Fruit fly (Drosophila melanogaster) whole organism, embryonic: ENCODE measurements around the gene run.

ENCODE experiments used
- Aef1 ChIP-seq: fragments of 200-800 bp; sonication (Bioruptor generic); IDR thresholded peaks from 3 replicates; pipeline ENCODE4 v1.3.6; 2022; ENCODE audit warnings: missing biosample characterization, missing genetic modification characterization
- Atf-2 ChIP-seq: fragments of 200-800 bp; sonication (Bioruptor generic); optimal IDR thresholded peaks from 2 replicates; lab custom pipeline; 2016; ENCODE audit warnings: missing biosample characterization, missing genetic modification characterization
- CG10274 ChIP-seq: fragments of 200-800 bp; sonication (Bioruptor generic); optimal IDR thresholded peaks from 3 replicates; lab custom pipeline; 2017; ENCODE audit warnings: missing biosample characterization, mild to moderate bottlenecking, missing genetic modification characterization
- CG10462 ChIP-seq: fragments of 200-800 bp; sonication (Bioruptor generic); optimal IDR thresholded peaks from 2 replicates; lab custom pipeline; 2016; ENCODE audit warnings: missing biosample characterization, missing genetic modification characterization
- CG11247 ChIP-seq: fragments of 200-800 bp; sonication (Bioruptor generic); IDR thresholded peaks from 2 replicates; pipeline ENCODE4 v1.3.6; 2022; ENCODE audit warnings: missing biosample characterization, missing genetic modification characterization
- CG11456 ChIP-seq: fragments of 200-800 bp; sonication (Bioruptor generic); IDR thresholded peaks from 3 replicates; pipeline ENCODE4 v1.3.6; 2022; ENCODE audit warnings: missing biosample characterization, missing genetic modification characterization
- CG12071 ChIP-seq: fragments of 200-800 bp; sonication (Bioruptor generic); optimal IDR thresholded peaks from 3 replicates; lab custom pipeline; 2018; ENCODE audit warnings: missing biosample characterization, mild to moderate bottlenecking, missing genetic modification characterization
- CG12299 ChIP-seq: fragments of 200-800 bp; sonication (Bioruptor generic); optimal IDR thresholded peaks from 2 replicates; lab custom pipeline; 2018; ENCODE audit warnings: missing biosample characterization, mild to moderate bottlenecking, missing genetic modification characterization
- CG1529 ChIP-seq: fragments of 200-800 bp; sonication (Bioruptor generic); optimal IDR thresholded peaks from 3 replicates; lab custom pipeline; 2018; ENCODE audit warnings: missing biosample characterization, missing genetic modification characterization
- CG15514 ChIP-seq: fragments of 200-800 bp; sonication (Bioruptor generic); optimal IDR thresholded peaks from 3 replicates; lab custom pipeline; 2017; ENCODE audit warnings: missing biosample characterization, missing genetic modification characterization, mild to moderate bottlenecking, moderate library complexity, missing genetic modification reagents
- CG15601 ChIP-seq: fragments of 200-800 bp; sonication (Bioruptor generic); optimal IDR thresholded peaks from 3 replicates; lab custom pipeline; 2019; ENCODE audit warnings: missing biosample characterization, mild to moderate bottlenecking, missing genetic modification characterization, moderate library complexity
- CG2678 ChIP-seq: fragments of 200-800 bp; sonication (Bioruptor generic); optimal IDR thresholded peaks from 3 replicates; lab custom pipeline; 2019; ENCODE audit warnings: missing biosample characterization, mild to moderate bottlenecking, missing genetic modification characterization, moderate library complexity
- CG2875 ChIP-seq: fragments of 200-800 bp; sonication (Bioruptor generic); optimal IDR thresholded peaks from 2 replicates; lab custom pipeline; 2017; ENCODE audit warnings: missing biosample characterization, mild to moderate bottlenecking, missing genetic modification characterization, missing genetic modification reagents
- CG2889 ChIP-seq: fragments of 200-800 bp; sonication (Bioruptor generic); IDR thresholded peaks from 3 replicates; pipeline ENCODE4 v1.3.6; 2022; ENCODE audit warnings: missing biosample characterization, missing genetic modification characterization
- CG4282 ChIP-seq: fragments of 200-800 bp; sonication (Bioruptor generic); optimal IDR thresholded peaks from 2 replicates; lab custom pipeline; 2016; ENCODE audit warnings: missing biosample characterization, missing genetic modification characterization
- CG6654 ChIP-seq: fragments of 200-800 bp; sonication (Bioruptor generic); optimal IDR thresholded peaks from 2 replicates; lab custom pipeline; 2017; ENCODE audit warnings: missing biosample characterization, mild to moderate bottlenecking, missing genetic modification characterization
- CG6689 ChIP-seq: fragments of 200-800 bp; sonication (Bioruptor generic); IDR thresholded peaks from 2 replicates; pipeline ENCODE4 v1.3.6; 2022; ENCODE audit warnings: missing biosample characterization, missing genetic modification characterization
- CG6813 ChIP-seq: fragments of 200-800 bp; sonication (Bioruptor generic); optimal IDR thresholded peaks from 2 replicates; lab custom pipeline; 2017; ENCODE audit warnings: missing biosample characterization, missing genetic modification characterization, mild to moderate bottlenecking, moderate library complexity, missing genetic modification reagents
- CG8388 ChIP-seq: fragments of 200-800 bp; sonication (Bioruptor generic); optimal IDR thresholded peaks from 2 replicates; lab custom pipeline; 2019; ENCODE audit warnings: missing biosample characterization, mild to moderate bottlenecking, missing genetic modification characterization, moderate library complexity
- CG8765 ChIP-seq: fragments of 200-800 bp; sonication (Bioruptor generic); IDR thresholded peaks from 2 replicates; pipeline ENCODE4 v1.3.6; 2022; ENCODE audit warnings: missing biosample characterization, missing genetic modification characterization
- CG9817 ChIP-seq: fragments of 200-800 bp; sonication (Bioruptor generic); optimal IDR thresholded peaks from 2 replicates; lab custom pipeline; 2018; ENCODE audit warnings: missing biosample characterization, mild to moderate bottlenecking, missing genetic modification characterization, moderate library complexity
- Dfd ChIP-seq, 2 experiments: fragments of >200 bp; optimal IDR thresholded peaks; 2 replicates each; lab custom pipeline; 2017; ENCODE audit warnings: missing biosample characterization in 2 of 2, missing genetic modification characterization in 2 of 2
- HmgZ ChIP-seq: fragments of 200-800 bp; sonication (Bioruptor generic); optimal IDR thresholded peaks from 2 replicates; lab custom pipeline; 2018; ENCODE audit warnings: missing biosample characterization, mild to moderate bottlenecking, missing genetic modification characterization
- Mes4 ChIP-seq: fragments of 200-800 bp; sonication (Bioruptor generic); optimal IDR thresholded peaks from 2 replicates; lab custom pipeline; 2016; ENCODE audit warnings: missing biosample characterization, missing genetic modification characterization
- Nf-YA ChIP-seq: fragments of 200-800 bp; sonication (Bioruptor generic); IDR thresholded peaks from 2 replicates; pipeline ENCODE4 v1.3.6; 2022; ENCODE audit warnings: missing biosample characterization, missing genetic modification characterization
- Oli ChIP-seq: fragments of 200-800 bp; sonication (Bioruptor generic); optimal IDR thresholded peaks from 2 replicates; lab custom pipeline; 2018; ENCODE audit warnings: missing biosample characterization, mild to moderate bottlenecking, missing genetic modification characterization, moderate library complexity
- Pdp1 ChIP-seq, 2 experiments: fragments of 200-800 bp; sonication (Bioruptor generic); optimal IDR thresholded peaks; 3 replicates each; lab custom pipeline; 2016; ENCODE audit warnings: missing biosample characterization in 2 of 2, missing genetic modification characterization in 2 of 2, mild to moderate bottlenecking in 1 of 2, moderate library complexity in 1 of 2
- Sry-β ChIP-seq: fragments of 200-800 bp; sonication (Bioruptor generic); optimal IDR thresholded peaks from 2 replicates; lab custom pipeline; 2018; ENCODE audit warnings: missing biosample characterization, mild to moderate bottlenecking, missing genetic modification characterization, moderate library complexity
- TFAM ChIP-seq: fragments of 200-800 bp; sonication (Bioruptor generic); optimal IDR thresholded peaks from 2 replicates; lab custom pipeline; 2017; ENCODE audit warnings: missing biosample characterization, missing genetic modification characterization, inconsistent platforms
- ap ChIP-seq: fragments of 200-800 bp; sonication (Bioruptor generic); IDR thresholded peaks from 2 replicates; pipeline ENCODE4 v1.3.6; 2022; ENCODE audit warnings: missing biosample characterization, missing genetic modification characterization
- ara ChIP-seq: fragments of 200-800 bp; sonication (Bioruptor generic); IDR thresholded peaks from 2 replicates; pipeline ENCODE4 v1.3.6; 2022; ENCODE audit warnings: missing biosample characterization, missing genetic modification characterization
- dmrt99B ChIP-seq: fragments of 200-800 bp; sonication (Bioruptor generic); optimal IDR thresholded peaks from 2 replicates; lab custom pipeline; 2018; ENCODE audit warnings: missing biosample characterization, mild to moderate bottlenecking, missing genetic modification characterization, moderate library complexity
- eve ChIP-seq, 2 experiments: fragments of >200 bp; optimal IDR thresholded peaks; 2 replicates each; lab custom pipeline; 2017; ENCODE audit warnings: missing biosample characterization in 2 of 2, missing genetic modification characterization in 2 of 2
- fd3F ChIP-seq: fragments of 200-800 bp; sonication (Bioruptor generic); optimal IDR thresholded peaks from 2 replicates; lab custom pipeline; 2018; ENCODE audit warnings: missing biosample characterization, mild to moderate bottlenecking, missing genetic modification characterization, moderate library complexity
- fru ChIP-seq: fragments of >200 bp; optimal IDR thresholded peaks from 2 replicates; lab custom pipeline; 2017
- gce ChIP-seq: fragments of 200-800 bp; sonication (Bioruptor generic); IDR thresholded peaks from 3 replicates; pipeline ENCODE4 v1.3.6; 2022; ENCODE audit warnings: missing biosample characterization, missing genetic modification characterization
- gcm ChIP-seq: fragments of 200-800 bp; sonication (Bioruptor generic); optimal IDR thresholded peaks from 2 replicates; lab custom pipeline; 2019; ENCODE audit warnings: missing biosample characterization, mild to moderate bottlenecking, missing genetic modification characterization, moderate library complexity
- gro ChIP-seq: fragments of 200-800 bp; sonication (Bioruptor generic); optimal IDR thresholded peaks from 2 replicates; lab custom pipeline; 2016; ENCODE audit warnings: missing biosample characterization, missing genetic modification characterization
- hth ChIP-seq: fragments of >200 bp; optimal IDR thresholded peaks from 2 replicates; lab custom pipeline; 2017; ENCODE audit warnings: inconsistent platforms
- inv ChIP-seq: fragments of 200-800 bp; sonication (Bioruptor generic); IDR thresholded peaks from 2 replicates; pipeline ENCODE4 v1.3.6; 2022; ENCODE audit warnings: missing biosample characterization, missing genetic modification characterization; ENCODE audit not compliant: partially characterized antibody
- jumu ChIP-seq: fragments of 200-800 bp; sonication (Bioruptor generic); optimal IDR thresholded peaks from 3 replicates; lab custom pipeline; 2016; ENCODE audit warnings: missing biosample characterization, missing genetic modification characterization
- kay ChIP-seq: fragments of 200-800 bp; sonication (Bioruptor generic); optimal IDR thresholded peaks from 2 replicates; lab custom pipeline; 2016; ENCODE audit warnings: missing biosample characterization, missing genetic modification characterization
- lola ChIP-seq, 3 experiments: fragments of >200 bp in 2 of 3; fragments of 200-800 bp in 1 of 3; sonication (Bioruptor generic) in 1 of 3; optimal IDR thresholded peaks; 2 replicates each; lab custom pipeline; 2017 to 2019; ENCODE audit warnings: missing biosample characterization in 3 of 3, missing genetic modification characterization in 3 of 3, mild to moderate bottlenecking in 1 of 3, moderate library complexity in 1 of 3
- peb ChIP-seq: fragments of 200-800 bp; sonication (Bioruptor generic); IDR thresholded peaks from 2 replicates; pipeline ENCODE4 v1.3.6; 2022; ENCODE audit warnings: missing biosample characterization, missing genetic modification characterization
- pita ChIP-seq: fragments of 200-800 bp; sonication (Bioruptor generic); optimal IDR thresholded peaks from 2 replicates; lab custom pipeline; 2017; ENCODE audit warnings: missing biosample characterization, mild to moderate bottlenecking, missing genetic modification characterization
- ro ChIP-seq: fragments of 200-800 bp; sonication (Bioruptor generic); IDR thresholded peaks from 2 replicates; pipeline ENCODE4 v1.3.6; 2022; ENCODE audit warnings: missing biosample characterization, missing genetic modification characterization
- ttk ChIP-seq: fragments of 200-800 bp; sonication (Bioruptor generic); IDR thresholded peaks from 2 replicates; pipeline ENCODE4 v2.1.2; 2022; ENCODE audit warnings: missing biosample characterization, missing genetic modification characterization
- unpg ChIP-seq: fragments of 200-800 bp; sonication (Bioruptor generic); optimal IDR thresholded peaks from 3 replicates; lab custom pipeline; 2018; ENCODE audit warnings: missing biosample characterization, mild to moderate bottlenecking, missing genetic modification characterization, moderate library complexity
- zen ChIP-seq: fragments of 200-800 bp; sonication (Bioruptor generic); optimal IDR thresholded peaks from 3 replicates; lab custom pipeline; 2018; ENCODE audit warnings: missing biosample characterization, mild to moderate bottlenecking, missing genetic modification characterization, moderate library complexity
- zen2 ChIP-seq: fragments of 200-800 bp; sonication (Bioruptor generic); IDR thresholded peaks from 3 replicates; pipeline ENCODE4 v1.3.6; 2022; ENCODE audit warnings: missing biosample characterization, missing genetic modification characterization; ENCODE audit not compliant: partially characterized antibody

The run gene

dm6 chrX:20656535-20657350, 33.7 kb upstream of the run start, which contains the start of gene Cyp6v1 (continued):
- no peak for TF ChIP-seq CG15514
- TF ChIP-seq gro (GFP tag; lab: Kevin White, UChicago): no peak
- TF ChIP-seq HmgZ (tag; lab: Kevin White, UChicago): no peak
- no peak for TF ChIP-seq CG12299
- TF ChIP-seq ro: no peak
- no peak for TF ChIP-seq CG11247 (GFP tag; lab: Robert Waterston, UW)
- no peak for TF ChIP-seq ttk (GFP tag; lab: Robert Waterston, UW)
- no peak for TF ChIP-seq gcm (GFP tag; lab: Kevin White, UChicago)
- TF ChIP-seq ap (GFP tag; lab: Robert Waterston, UW): no peak
- peak; percentile 70 for TF ChIP-seq CG2678
- TF ChIP-seq fd3F (GFP tag; lab: Kevin White, UChicago): peak; percentile 15
- no peak for TF ChIP-seq pita (GFP tag; lab: Kevin White, UChicago)
- peak; percentile 28 for TF ChIP-seq CG6654 (GFP tag; lab: Kevin White, UChicago)
- TF ChIP-seq CG15601 (tag; lab: Kevin White, UChicago): no peak
- no peak for TF ChIP-seq CG2875 (GFP tag; lab: Kevin White, UChicago)
- peak; percentile 3 for TF ChIP-seq kay (GFP tag; lab: Kevin White, UChicago)
- TF ChIP-seq Dfd (GFP tag; optimal IDR thresholded peaks at IDR 0.05; lab: Kevin White, UChicago): no peak
- TF ChIP-seq unpg: peak; percentile 12
- no peak for TF ChIP-seq TFAM (GFP tag; lab: Kevin White, UChicago)
- no peak for TF ChIP-seq CG12071 (GFP tag; lab: Kevin White, UChicago)
- TF ChIP-seq lola (GFP tag; optimal IDR thresholded peaks at IDR 0.05; lab: Kevin White, UChicago): no peak
- TF ChIP-seq gce: no peak
- no peak for TF ChIP-seq CG2889 (GFP tag; lab: Robert Waterston, UW)
- no peak for TF ChIP-seq CG10462
- TF ChIP-seq CG8388: no peak
- no peak for TF ChIP-seq zen (tag; lab: Kevin White, UChicago)
- no peak for TF ChIP-seq zen2 (GFP tag; lab: Robert Waterston, UW)
- TF ChIP-seq CG1529 (GFP tag; lab: Kevin White, UChicago): no peak
- TF ChIP-seq CG11456: no peak
- no peak for TF ChIP-seq fru (lab: Kevin White, UChicago)
- no peak for TF ChIP-seq CG6813 (GFP tag; lab: Kevin White, UChicago)
- TF ChIP-seq CG10274: no peak
- TF ChIP-seq CG6689 (GFP tag; lab: Robert Waterston, UW): no peak
- TF ChIP-seq CG8765 (GFP tag; lab: Robert Waterston, UW): no peak
- no peak for TF ChIP-seq ara (GFP tag; lab: Robert Waterston, UW)
- no peak for TF ChIP-seq Sry-β
- TF ChIP-seq jumu (GFP tag; lab: Kevin White, UChicago): no peak
- TF ChIP-seq hth (lab: Kevin White, UChicago): no peak
- TF ChIP-seq Mes4 (GFP tag; lab: Kevin White, UChicago): no peak
- TF ChIP-seq eve (GFP tag; optimal IDR thresholded peaks at IDR 0.05; lab: Kevin White, UChicago): no peak
- peak; percentile 33; the same call in 1 of the 3 replicates for TF ChIP-seq Aef1 (GFP tag; lab: Robert Waterston, UW)
- TF ChIP-seq CG9817: peak; percentile 32
- peak; percentile 53 for TF ChIP-seq dmrt99B
- no peak for TF ChIP-seq Nf-YA (GFP tag; lab: Robert Waterston, UW)
- TF ChIP-seq Pdp1 (GFP tag; optimal IDR thresholded peaks at IDR 0.05; lab: Kevin White, UChicago): peak in 1 of 2 experiments; percentile 35
- no peak for TF ChIP-seq peb (GFP tag; lab: Robert Waterston, UW)
- no peak for TF ChIP-seq inv (GFP tag; lab: Robert Waterston, UW)
- peak; percentile 51 for TF ChIP-seq Oli (tag; lab: Kevin White, UChicago)
- no peak for TF ChIP-seq CG4282 (GFP tag; lab: Kevin White, UChicago)
- no peak for TF ChIP-seq Atf-2
